Worm (Caenorhabditis elegans): ENCODE measurements around the gene K12H6.10.

ce11 chrII:2802804-2803586 is 19.7 kb upstream of the K12H6.10 start:
- TF ChIP-seq unc-62 (GFP tag; optimal IDR thresholded peaks at IDR 0.05): no peak
- TF ChIP-seq flh-1 (GFP tag; optimal IDR thresholded peaks at IDR 0.05): no peak
- no peak for TF ChIP-seq unc-39 (tag; optimal IDR thresholded peaks at IDR 0.05)
- TF ChIP-seq pha-4 (tag; optimal IDR thresholded peaks at IDR 0.05): no peak
- no peak for TF ChIP-seq nhr-237 (tag; optimal IDR thresholded peaks at IDR 0.05)
- no peak for TF ChIP-seq tbx-8 (GFP tag; optimal IDR thresholded peaks at IDR 0.05)
- no peak for TF ChIP-seq zip-8 (tag; optimal IDR thresholded peaks at IDR 0.05)
- no peak for TF ChIP-seq nhr-2 (tag; optimal IDR thresholded peaks at IDR 0.05)
- TF ChIP-seq mep-1 (tag; optimal IDR thresholded peaks at IDR 0.05): no peak
- TF ChIP-seq elt-1 (tag; optimal IDR thresholded peaks at IDR 0.05; ENCODE audit: borderline replicate concordance, insufficient read depth): no peak
- TF ChIP-seq cnd-1 (tag; optimal IDR thresholded peaks at IDR 0.05): no peak
- TF ChIP-seq ces-1 (GFP tag; optimal IDR thresholded peaks at IDR 0.05): no peak
- no peak for TF ChIP-seq lsy-2 (tag; optimal IDR thresholded peaks at IDR 0.05)
- TF ChIP-seq ztf-11 (tag; optimal IDR thresholded peaks at IDR 0.05): no peak

All from whole organism, mixed stage, embryonic.